Worm (Caenorhabditis elegans): ENCODE measurements around the gene clec-257.

clec-257 gene

ce11 chrV:18772761-18773160 lies at the start of gene clec-257:
clec-257 (plus strand) TSS chrV:18773061.
- TF ChIP-seq lsy-2 (tag; optimal IDR thresholded peaks at IDR 0.05) (no peak), ces-1 (GFP tag; optimal IDR thresholded peaks at IDR 0.05) (no peak), cnd-1 (tag; optimal IDR thresholded peaks at IDR 0.05) (no peak), elt-1 (tag; optimal IDR thresholded peaks at IDR 0.05; ENCODE audit: borderline replicate concordance, insufficient read depth) (no peak), pha-4 (tag; optimal IDR thresholded peaks at IDR 0.05) (no peak), unc-62 (GFP tag; optimal IDR thresholded peaks at IDR 0.05) (no peak), unc-120 (tag; optimal IDR thresholded peaks at IDR 0.05; ENCODE audit: poor library complexity, severe bottlenecking) (no peak)

ce11 chrV:18723604-18724003 lies 49.3 kb upstream of the clec-257 start:
- TF ChIP-seq lin-13 (tag; optimal IDR thresholded peaks at IDR 0.05), result peak; percentile 86
- no peak for TF ChIP-seq snpc-4 (tag; optimal IDR thresholded peaks at IDR 0.05)
- TF ChIP-seq zip-8 (tag; optimal IDR thresholded peaks at IDR 0.05), result no peak
- TF ChIP-seq flh-1 (GFP tag; optimal IDR thresholded peaks at IDR 0.05), result no peak
- TF ChIP-seq mls-2 (tag; optimal IDR thresholded peaks at IDR 0.05), result peak; percentile 24
- peak; percentile 22 for TF ChIP-seq ztf-11 (tag; optimal IDR thresholded peaks at IDR 0.05)
- TF ChIP-seq elt-1 (tag; optimal IDR thresholded peaks at IDR 0.05; ENCODE audit: borderline replicate concordance, insufficient read depth), result no peak
- no peak for TF ChIP-seq sptf-1 (tag; optimal IDR thresholded peaks at IDR 0.05)
- peak; percentile 13 for TF ChIP-seq elt-3 (tag; optimal IDR thresholded peaks at IDR 0.05)
- peak; percentile 99 for TF ChIP-seq ceh-39 (tag; optimal IDR thresholded peaks at IDR 0.05)
- peak; percentile 96 for TF ChIP-seq ces-1 (GFP tag; optimal IDR thresholded peaks at IDR 0.05)
- peak; percentile 83 for TF ChIP-seq unc-62 (GFP tag; optimal IDR thresholded peaks at IDR 0.05)
- peak; percentile 97 for TF ChIP-seq pha-4 (tag; optimal IDR thresholded peaks at IDR 0.05)
- peak; percentile 52 for TF ChIP-seq unc-120 (tag; optimal IDR thresholded peaks at IDR 0.05; ENCODE audit: poor library complexity, severe bottlenecking)
- TF ChIP-seq lin-32 (GFP tag; optimal IDR thresholded peaks at IDR 0.05), result peak; percentile 3
- TF ChIP-seq mab-5 (tag; optimal IDR thresholded peaks at IDR 0.05), result peak; percentile 86
- peak; percentile 80 for TF ChIP-seq mep-1 (tag; optimal IDR thresholded peaks at IDR 0.05)
- peak; percentile 93 for TF ChIP-seq nhr-237 (tag; optimal IDR thresholded peaks at IDR 0.05)
- no peak for TF ChIP-seq drap-1 (GFP tag; optimal IDR thresholded peaks at IDR 0.05)
- TF ChIP-seq ham-2 (GFP tag; optimal IDR thresholded peaks at IDR 0.05), result no peak
- peak; percentile 92 for TF ChIP-seq hlh-1 (tag; optimal IDR thresholded peaks at IDR 0.05)
- TF ChIP-seq lsy-2 (tag; optimal IDR thresholded peaks at IDR 0.05), result peak; percentile 89
- peak; percentile 83 for TF ChIP-seq nhr-2 (tag; optimal IDR thresholded peaks at IDR 0.05)
- TF ChIP-seq cnd-1 (tag; optimal IDR thresholded peaks at IDR 0.05), result peak; percentile 50

- no peak for TF ChIP-seq flh-1 (GFP tag; optimal IDR thresholded peaks at IDR 0.05)
- no peak for TF ChIP-seq sem-2 (GFP tag; optimal IDR thresholded peaks at IDR 0.05)
- no peak for TF ChIP-seq ztf-11 (tag; optimal IDR thresholded peaks at IDR 0.05)
Measured at ce11 chrV:18724076-18724475, 48.8 kb upstream of the clec-257 start.

- TF ChIP-seq ces-1 (GFP tag; optimal IDR thresholded peaks at IDR 0.05) (peak; percentile 68), unc-39 (tag; optimal IDR thresholded peaks at IDR 0.05) (no peak)
Measured at ce11 chrV:18725858-18726257, 47.0 kb upstream of the clec-257 start.

DNA sequence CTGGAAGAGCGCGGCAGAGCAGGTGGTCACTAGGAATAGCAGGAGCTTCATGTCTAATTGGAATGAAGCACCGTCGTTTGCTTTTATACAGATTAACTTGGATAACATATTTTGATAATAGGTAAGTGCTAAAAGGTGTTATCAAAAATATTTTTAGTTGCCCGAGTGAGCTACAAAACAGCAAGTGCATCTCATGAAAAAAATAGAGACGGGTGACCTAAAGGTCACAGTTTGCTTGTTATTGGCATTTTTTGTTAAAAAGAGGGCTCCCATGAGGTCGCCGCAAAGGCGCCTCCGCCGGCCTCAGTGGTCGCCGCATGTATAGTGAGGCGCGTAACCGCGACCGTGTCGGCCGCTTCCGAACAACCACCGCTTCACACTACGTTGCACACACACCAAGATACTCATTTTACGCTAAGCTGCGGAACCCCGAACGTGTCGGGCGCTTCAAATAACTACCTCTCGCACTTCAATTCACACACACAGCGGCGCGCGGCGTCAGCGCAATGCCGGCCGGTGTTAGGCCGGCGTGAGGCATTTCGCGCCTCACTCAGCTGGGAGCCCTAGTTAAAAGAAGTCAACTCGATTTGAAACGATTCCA lies 43.4 kb upstream of the clec-257 start, which contains the start of gene asp-19:
asp-19 (minus strand) TSS at position 51 of the 601 bp plus-strand sequence.
- no peak for TF ChIP-seq elt-3 (tag; optimal IDR thresholded peaks at IDR 0.05)
- TF ChIP-seq M03D4.4 (tag; optimal IDR thresholded peaks at IDR 0.05), result no peak
- no peak for TF ChIP-seq hlh-1 (tag; optimal IDR thresholded peaks at IDR 0.05)

- no peak for TF ChIP-seq ham-2 (GFP tag; optimal IDR thresholded peaks at IDR 0.05)
- no peak for TF ChIP-seq zip-8 (tag; optimal IDR thresholded peaks at IDR 0.05)
- no peak for TF ChIP-seq lin-32 (GFP tag; optimal IDR thresholded peaks at IDR 0.05)
Measured at ce11 chrV:18731579-18732041, 41.3 kb upstream of the clec-257 start, which contains the start of the genes asp-18 and scl-19. asp-18 (minus strand) TSS chrV:18731679. scl-19 (plus strand) TSS chrV:18731991.

- TF ChIP-seq cnd-1 (tag; optimal IDR thresholded peaks at IDR 0.05), result no peak
- no peak for TF ChIP-seq bed-3 (GFP tag; optimal IDR thresholded peaks at IDR 0.05)
- TF ChIP-seq ceh-39 (tag; optimal IDR thresholded peaks at IDR 0.05), result no peak
- TF ChIP-seq ham-2 (GFP tag; optimal IDR thresholded peaks at IDR 0.05), result peak; percentile 10
- no peak for TF ChIP-seq blmp-1 (tag; optimal IDR thresholded peaks at IDR 0.05)
- TF ChIP-seq lin-13 (tag; optimal IDR thresholded peaks at IDR 0.05), result no peak
- no peak for TF ChIP-seq tbx-8 (GFP tag; optimal IDR thresholded peaks at IDR 0.05)
Measured at ce11 chrV:18733942-18734341, 38.9 kb upstream of the clec-257 start.

Measured in whole organism, mixed stage, embryonic.